Worm (Caenorhabditis elegans) whole organism, L4/young adult: ENCODE results near the gene ZC21.6.

Experiments
- W03F9.2 ChIP-seq: fragments of 150-350 bp; optimal IDR thresholded peaks from 2 replicates; lab custom pipeline; 2014; ENCODE audit warnings: missing biosample characterization, missing genetic modification characterization
- him-1 ChIP-seq: sonication (generic microtip); optimal IDR thresholded peaks from 2 replicates; lab custom pipeline; 2016; ENCODE audit warnings: missing genotype, missing genetic modification reagents, missing genetic modification characterization, missing compliant biosample characterization

- TF ChIP-seq him-1 (no peak), W03F9.2 (tag; lab: Kevin White, UChicago) (no peak)
Observed at ce11 chrIII:8594088-8594487, 48.7 kb upstream of the ZC21.6 start.
